Fruit fly (Drosophila melanogaster) whole organism, prepupa: ENCODE measurements around the gene noc.

Experiments used
- CG11762 ChIP-seq: fragments of 200-800 bp; sonication (Bioruptor generic); optimal IDR thresholded peaks from 3 replicates; lab custom pipeline; 2016; ENCODE audit warnings: missing biosample characterization, missing genetic modification characterization; ENCODE audit not compliant: insufficient read depth
- CG15336 ChIP-seq: fragments of 200-800 bp; sonication (Bioruptor generic); IDR thresholded peaks from 2 replicates; pipeline ENCODE4 v1.3.6; 2022; ENCODE audit warnings: missing biosample characterization, missing genetic modification characterization
- CG1621 ChIP-seq: fragments of 200-800 bp; sonication (Bioruptor generic); optimal IDR thresholded peaks from 3 replicates; lab custom pipeline; 2018; ENCODE audit warnings: missing biosample characterization, mild to moderate bottlenecking, missing genetic modification characterization
- CG31627 ChIP-seq: fragments of 200-800 bp; sonication (Bioruptor generic); optimal IDR thresholded peaks from 3 replicates; lab custom pipeline; 2016; ENCODE audit warnings: missing biosample characterization, missing genetic modification characterization
- CG32006 ChIP-seq: fragments of 200-800 bp; sonication (Bioruptor generic); optimal IDR thresholded peaks from 3 replicates; lab custom pipeline; 2017; ENCODE audit warnings: missing biosample characterization, mild to moderate bottlenecking, missing genetic modification characterization
- CG3919 ChIP-seq: fragments of 200-800 bp; sonication (Bioruptor generic); optimal IDR thresholded peaks from 3 replicates; lab custom pipeline; 2016; ENCODE audit warnings: missing biosample characterization, missing genetic modification characterization
- CG6163 ChIP-seq: fragments of 200-800 bp; sonication (Bioruptor generic); IDR thresholded peaks from 3 replicates; pipeline ENCODE4 v1.3.6; 2022; ENCODE audit warnings: missing biosample characterization, missing genetic modification characterization
- CG6792 ChIP-seq: fragments of 200-800 bp; sonication (Bioruptor generic); optimal IDR thresholded peaks from 3 replicates; lab custom pipeline; 2016; ENCODE audit warnings: missing biosample characterization, missing genetic modification characterization
- CG6854 ChIP-seq: fragments of 200-800 bp; sonication (Bioruptor generic); optimal IDR thresholded peaks from 2 replicates; lab custom pipeline; 2017; ENCODE audit warnings: missing biosample characterization, mild to moderate bottlenecking, missing genetic modification characterization
- CG8119 ChIP-seq: fragments of 200-800 bp; sonication (Bioruptor generic); IDR thresholded peaks from 3 replicates; pipeline ENCODE4 v1.3.6; 2022; ENCODE audit warnings: missing biosample characterization, missing genetic modification characterization
- CG8319 ChIP-seq: fragments of 200-800 bp; sonication (Bioruptor generic); optimal IDR thresholded peaks from 3 replicates; lab custom pipeline; 2016; ENCODE audit warnings: missing biosample characterization, missing genetic modification characterization
- CG8632 ChIP-seq: fragments of 200-800 bp; sonication (Bioruptor generic); optimal IDR thresholded peaks from 3 replicates; lab custom pipeline; 2016; ENCODE audit warnings: missing biosample characterization, missing genetic modification characterization
- CG9139 ChIP-seq: fragments of 200-800 bp; sonication (Bioruptor generic); optimal IDR thresholded peaks from 3 replicates; lab custom pipeline; 2017; ENCODE audit warnings: missing biosample characterization, mild to moderate bottlenecking, missing genetic modification characterization
- Eip78C ChIP-seq: fragments of 200-800 bp; sonication (Bioruptor generic); peaks from one replicate; lab custom pipeline; 2016; ENCODE audit warnings: missing biosample characterization, missing genetic modification characterization
- Hr4 ChIP-seq: fragments of 200-800 bp; sonication (Bioruptor generic); optimal IDR thresholded peaks from 3 replicates; lab custom pipeline; 2016; ENCODE audit warnings: missing biosample characterization, missing genetic modification characterization
- Lpt ChIP-seq: fragments of 200-800 bp; sonication (Bioruptor generic); optimal IDR thresholded peaks from 3 replicates; lab custom pipeline; 2016; ENCODE audit warnings: missing biosample characterization, missing genetic modification characterization
- Sox14 ChIP-seq: fragments of 200-800 bp; sonication (Bioruptor generic); optimal IDR thresholded peaks from 3 replicates; lab custom pipeline; 2016; ENCODE audit warnings: missing biosample characterization, missing genetic modification characterization
- Sox15 ChIP-seq: fragments of 200-800 bp; sonication (Bioruptor generic); optimal IDR thresholded peaks from 3 replicates; lab custom pipeline; 2016; ENCODE audit warnings: missing biosample characterization, missing genetic modification characterization
- acj6 ChIP-seq: fragments of 200-800 bp; sonication (Bioruptor generic); optimal IDR thresholded peaks from 3 replicates; lab custom pipeline; 2016; ENCODE audit warnings: missing biosample characterization, missing genetic modification characterization
- dsx ChIP-seq: fragments of 200-800 bp; optimal IDR thresholded peaks from 3 replicates; lab custom pipeline; 2019; ENCODE audit warnings: missing biosample characterization, mild to moderate bottlenecking, missing genetic modification characterization, moderate library complexity; ENCODE audit not compliant: poor library complexity, severe bottlenecking
- eg ChIP-seq: fragments of 200-800 bp; sonication (Bioruptor generic); IDR thresholded peaks from 3 replicates; pipeline ENCODE4 v1.3.6; 2022; ENCODE audit warnings: missing biosample characterization, missing genetic modification characterization
- esn ChIP-seq: fragments of 200-800 bp; sonication (Bioruptor generic); optimal IDR thresholded peaks from 2 replicates; lab custom pipeline; 2016; ENCODE audit warnings: missing biosample characterization, mild to moderate bottlenecking, missing genetic modification characterization, moderate library complexity
- fd85E ChIP-seq: fragments of 200-800 bp; sonication (Bioruptor generic); optimal IDR thresholded peaks from 3 replicates; lab custom pipeline; 2016; ENCODE audit warnings: missing biosample characterization, missing genetic modification characterization
- fkh ChIP-seq: fragments of 200-800 bp; sonication (Bioruptor generic); optimal IDR thresholded peaks from 3 replicates; lab custom pipeline; 2017; ENCODE audit warnings: missing biosample characterization, mild to moderate bottlenecking, missing genetic modification characterization, moderate library complexity
- net ChIP-seq: fragments of 200-800 bp; sonication (Bioruptor generic); optimal IDR thresholded peaks from 3 replicates; lab custom pipeline; 2016; ENCODE audit warnings: missing biosample characterization, missing genetic modification characterization
- pdm3 ChIP-seq: fragments of 200-800 bp; sonication (Bioruptor generic); optimal IDR thresholded peaks from 3 replicates; lab custom pipeline; 2016; ENCODE audit warnings: missing biosample characterization, missing genetic modification characterization
- salr ChIP-seq, 2 experiments: fragments of 200-800 bp; sonication (Bioruptor generic); optimal IDR thresholded peaks; 3 replicates each; lab custom pipeline; 2016 to 2018; ENCODE audit warnings: missing biosample characterization in 2 of 2, missing genetic modification characterization in 2 of 2, mild to moderate bottlenecking in 1 of 2
- ss ChIP-seq, 2 experiments: fragments of 200-800 bp; sonication (Bioruptor generic); optimal IDR thresholded peaks; 2 replicates in 1 of 2; 3 replicates in 1 of 2; lab custom pipeline; 2017 to 2018; ENCODE audit warnings: mild to moderate bottlenecking in 2 of 2, missing biosample characterization in 2 of 2, missing genetic modification characterization in 2 of 2, moderate library complexity in 1 of 2
- svp ChIP-seq: fragments of 200-800 bp; sonication (Bioruptor generic); peaks from one replicate; lab custom pipeline; 2016; ENCODE audit warnings: missing biosample characterization, missing genetic modification characterization

Gene noc

dm6 chr2L:14528954-14529660, 38.4 kb downstream of the noc start (continued):
- TF ChIP-seq Lpt (GFP tag; lab: Kevin White, UChicago) (peak; percentile 26), CG11762 (no peak), Sox15 (no peak), CG8319 (GFP tag; lab: Kevin White, UChicago) (no peak), ss (GFP tag; optimal IDR thresholded peaks at IDR 0.05; lab: Kevin White, UChicago) (peak; percentile 20 to 81), acj6 (GFP tag; lab: Kevin White, UChicago) (peak; percentile 56), CG8632 (GFP tag; lab: Kevin White, UChicago) (no peak), CG31627 (GFP tag; lab: Kevin White, UChicago) (no peak), CG6163 (peak; percentile 78), Eip78C (peak; percentile 85), fkh (no peak), CG6792 (GFP tag; lab: Kevin White, UChicago) (peak; percentile 26), CG32006 (GFP tag; lab: Kevin White, UChicago) (peak; percentile 65), CG9139 (GFP tag; lab: Kevin White, UChicago) (no peak), fd85E (GFP tag; lab: Kevin White, UChicago) (no peak), Hr4 (GFP tag; lab: Kevin White, UChicago) (peak; percentile 63), CG3919 (GFP tag; lab: Kevin White, UChicago) (peak; percentile 59), CG8119 (GFP tag; lab: Robert Waterston, UW) (peak; percentile 60; the same call in 1 of the 3 replicates), pdm3 (GFP tag; lab: Kevin White, UChicago) (peak; percentile 44), salr (GFP tag; optimal IDR thresholded peaks at IDR 0.05; lab: Kevin White, UChicago) (peak; percentile 15 to 33), CG6854 (GFP tag; lab: Kevin White, UChicago) (no peak)
- TF ChIP-seq, all 60 proteins: peak for 33

dm6 chr2L:14530685-14531084, 40.0 kb downstream of the noc start:
- no peak for TF ChIP-seq svp (GFP tag; lab: Kevin White, UChicago)

- TF ChIP-seq eg (GFP tag; lab: Robert Waterston, UW), result 0 out of 3 replicates have a peak, but pooled peaks have one; percentile 20
- TF ChIP-seq dsx (GFP tag; lab: Kevin White, UChicago), result peak; percentile 57
- peak; percentile 80 for TF ChIP-seq Eip78C
- peak; percentile 66 for TF ChIP-seq CG1621 (tag; lab: Kevin White, UChicago)
- peak; percentile 9 for TF ChIP-seq CG3919 (GFP tag; lab: Kevin White, UChicago)
- TF ChIP-seq Hr4 (GFP tag; lab: Kevin White, UChicago), result no peak
- TF ChIP-seq esn (GFP tag; lab: Kevin White, UChicago), result no peak
- no peak for TF ChIP-seq CG8119 (GFP tag; lab: Robert Waterston, UW)
- peak; percentile 27 to 52 for TF ChIP-seq ss (GFP tag; optimal IDR thresholded peaks at IDR 0.05; lab: Kevin White, UChicago)
- TF ChIP-seq Sox14 (GFP tag; lab: Kevin White, UChicago), result peak; percentile 5
- TF ChIP-seq CG11762, result no peak
- peak; percentile 31; the same call in 1 of the 2 replicates for TF ChIP-seq CG15336
- TF ChIP-seq net (GFP tag; lab: Kevin White, UChicago), result peak; percentile 16
- TF ChIP-seq, all 60 proteins: peak for 9
Measured at dm6 chr2L:14531268-14531863, 40.7 kb downstream of the noc start.

- no peak for TF ChIP-seq CG11762
- TF ChIP-seq dsx (GFP tag; lab: Kevin White, UChicago), result no peak
Measured at dm6 chr2L:14532822-14533336, 42.2 kb downstream of the noc start.
